Fruit fly (Drosophila melanogaster): ENCODE measurements around the gene Fuca.
A peak's percentile ranks its signal among the peaks of the same experiment; 100 is the strongest.

Gene Fuca

dm6 chr3L:11487327-11487973, 35.1 kb downstream of the Fuca start, which contains the start of gene chrb (continued):
- TF ChIP-seq CG8290 (GFP tag; optimal IDR thresholded peaks at IDR 0.05), result peak; percentile 4
- peak in 1 of 2 experiments; percentile 61 for TF ChIP-seq CG8290 (tag; optimal IDR thresholded peaks at IDR 0.05)
- no peak for TF ChIP-seq jing (GFP tag; optimal IDR thresholded peaks at IDR 0.05)
- TF ChIP-seq HmgZ (tag; optimal IDR thresholded peaks at IDR 0.05), result peak; percentile 46
- TF ChIP-seq row (GFP tag; IDR thresholded peaks at IDR 0.05), result peak; percentile 15; the same call in 1 of the 3 replicates
- TF ChIP-seq kay (GFP tag; optimal IDR thresholded peaks at IDR 0.05), result peak; percentile 32
- peak; percentile 38 for TF ChIP-seq salm (tag; optimal IDR thresholded peaks at IDR 0.05)
- peak; percentile 96 for TF ChIP-seq Adf1 (GFP tag; IDR thresholded peaks at IDR 0.05)
- TF ChIP-seq CG6254 (GFP tag; optimal IDR thresholded peaks at IDR 0.05), result peak; percentile 13
- peak; percentile 76; the same call in 1 of the 3 replicates for TF ChIP-seq gce (GFP tag; IDR thresholded peaks at IDR 0.05)
- peak; percentile 19 for TF ChIP-seq da (GFP tag; optimal IDR thresholded peaks at IDR 0.05)
- peak; percentile 79 for TF ChIP-seq nom (GFP tag; optimal IDR thresholded peaks at IDR 0.05)
- peak; percentile 29 for TF ChIP-seq CG4424 (GFP tag; optimal IDR thresholded peaks at IDR 0.05)
- TF ChIP-seq CG1024 (GFP tag; IDR thresholded peaks at IDR 0.05), result 0 out of 2 replicates have a peak, but pooled peaks have one; percentile 30
- no peak for TF ChIP-seq Sox100B (GFP tag; optimal IDR thresholded peaks at IDR 0.05)
- peak; percentile 44; the same call in 1 of the 2 replicates for TF ChIP-seq stc (GFP tag; IDR thresholded peaks at IDR 0.05)

- TF ChIP-seq salm (tag; optimal IDR thresholded peaks at IDR 0.05), result no peak
- TF ChIP-seq lab (GFP tag; optimal IDR thresholded peaks at IDR 0.05), result peak; percentile 4
- peak; percentile 5 for TF ChIP-seq PHDP (tag; optimal IDR thresholded peaks at IDR 0.05)
- TF ChIP-seq pzg (GFP tag; optimal IDR thresholded peaks at IDR 0.05), result no peak
- TF ChIP-seq CG2199 (GFP tag; IDR thresholded peaks at IDR 0.05), result 0 out of 3 replicates have a peak, but pooled peaks have one; percentile 11
- TF ChIP-seq Hmr (GFP tag; optimal IDR thresholded peaks at IDR 0.05), result no peak
- no peak for TF ChIP-seq CG13296 (GFP tag; optimal IDR thresholded peaks at IDR 0.05)
- TF ChIP-seq CrebB (tag; optimal IDR thresholded peaks at IDR 0.05), result no peak
- peak; percentile 14 for TF ChIP-seq Xbp1 (GFP tag; optimal IDR thresholded peaks at IDR 0.05)
- peak; percentile 13 for TF ChIP-seq CG14710 (tag; optimal IDR thresholded peaks at IDR 0.05)
- TF ChIP-seq CG13424 (tag; optimal IDR thresholded peaks at IDR 0.05), result no peak
- peak; percentile 8 for TF ChIP-seq sqz (GFP tag; optimal IDR thresholded peaks at IDR 0.05)
- no peak for TF ChIP-seq seq (GFP tag; IDR thresholded peaks at IDR 0.05)
- no peak for TF ChIP-seq Dll (GFP tag; IDR thresholded peaks at IDR 0.05; ENCODE audit: partially characterized antibody)
- TF ChIP-seq zfh1 (GFP tag; IDR thresholded peaks at IDR 0.05), result peak; percentile 42; the same call in 1 of the 3 replicates
- TF ChIP-seq sens (GFP tag), result peak; percentile 82
- TF ChIP-seq gem (tag; optimal IDR thresholded peaks at IDR 0.05), result peak; percentile 24
- TF ChIP-seq ac (GFP tag; optimal IDR thresholded peaks at IDR 0.05), result no peak
- TF ChIP-seq Vsx1 (GFP tag; optimal IDR thresholded peaks at IDR 0.05), result no peak
- no peak for TF ChIP-seq Ptx1 (GFP tag; IDR thresholded peaks at IDR 0.05)
- no peak; the same call in 1 of the 2 replicates for TF ChIP-seq lmd (GFP tag; IDR thresholded peaks at IDR 0.05)
- peak; percentile 26 for TF ChIP-seq ATbp (GFP tag; optimal IDR thresholded peaks at IDR 0.05)
- TF ChIP-seq bab2 (GFP tag; optimal IDR thresholded peaks at IDR 0.05), result peak; percentile 7
- TF ChIP-seq CG10979 (tag; optimal IDR thresholded peaks at IDR 0.05), result peak; percentile 35
- TF ChIP-seq Dip2 (GFP tag; IDR thresholded peaks at IDR 0.05), result no peak
- no peak for TF ChIP-seq Hr39 (optimal IDR thresholded peaks at IDR 0.05)
- TF ChIP-seq az2 (GFP tag; optimal IDR thresholded peaks at IDR 0.05), result peak; percentile 40
- no peak for TF ChIP-seq danr (GFP tag; IDR thresholded peaks at IDR 0.05)
- TF ChIP-seq bsh (GFP tag; optimal IDR thresholded peaks at IDR 0.05), result peak in 1 of 2 experiments; percentile 44
- TF ChIP-seq CG12104 (GFP tag; optimal IDR thresholded peaks at IDR 0.05), result peak; percentile 44
- peak; percentile 20; the same call in 1 of the 2 replicates for TF ChIP-seq CG17328 (GFP tag; IDR thresholded peaks at IDR 0.05)
- TF ChIP-seq phol (tag; optimal IDR thresholded peaks at IDR 0.05), result peak; percentile 35
- peak; percentile 17 for TF ChIP-seq CG17385 (GFP tag; optimal IDR thresholded peaks at IDR 0.05)
Measured at dm6 chr3L:11485956-11486609, 36.4 kb downstream of the Fuca start.
